Worm (Caenorhabditis elegans) whole organism, early embryonic: ENCODE results near the gene sup-12.

ENCODE experiments used
- B0310.2 ChIP-seq: sonication (generic microtip); optimal IDR thresholded peaks from 2 replicates; lab custom pipeline; 2016; ENCODE audit warnings: mild to moderate bottlenecking, missing genetic modification characterization, missing compliant biosample characterization
- F13C5.2 ChIP-seq: sonication (generic microtip); optimal IDR thresholded peaks from 2 replicates; lab custom pipeline; 2017; ENCODE audit warnings: mild to moderate bottlenecking, missing genetic modification characterization, inconsistent platforms, missing compliant biosample characterization
- aly-1 ChIP-seq: sonication (generic microtip); optimal IDR thresholded peaks from 2 replicates; lab custom pipeline; 2016; ENCODE audit warnings: missing genetic modification characterization, missing compliant biosample characterization
- ama-1 ChIP-seq: fragments of 150-350 bp; optimal IDR thresholded peaks from 2 replicates; lab custom pipeline; 2014
- ceh-13 ChIP-seq: fragments of 200-800 bp; sonication (Bioruptor generic); optimal IDR thresholded peaks from 2 replicates; lab custom pipeline; 2018; ENCODE audit warnings: mild to moderate bottlenecking, missing genetic modification characterization, missing compliant biosample characterization
- ceh-36 ChIP-seq: sonication (generic microtip); optimal IDR thresholded peaks from 2 replicates; lab custom pipeline; 2016; ENCODE audit warnings: missing genetic modification characterization, inconsistent platforms, missing compliant biosample characterization
- ets-7 ChIP-seq: sonication (generic microtip); optimal IDR thresholded peaks from 2 replicates; lab custom pipeline; 2016; ENCODE audit warnings: missing genotype, missing genetic modification characterization, missing compliant biosample characterization
- flt-1 ChIP-seq: fragments of 200-800 bp; sonication (Bioruptor generic); IDR thresholded peaks from 2 replicates; pipeline ENCODE4 v1.3.6; 2022; ENCODE audit warnings: missing genetic modification characterization, missing compliant biosample characterization
- hmbx-1 ChIP-seq: sonication (generic microtip); optimal IDR thresholded peaks from 2 replicates; lab custom pipeline; 2016; ENCODE audit warnings: mild to moderate bottlenecking, missing genetic modification characterization, missing compliant biosample characterization
- hmg-4 ChIP-seq: fragments of 200-800 bp; sonication (Bioruptor generic); optimal IDR thresholded peaks from 2 replicates; lab custom pipeline; 2018; ENCODE audit warnings: mild to moderate bottlenecking, missing genetic modification characterization, missing compliant biosample characterization
- hnd-1 ChIP-seq: sonication (generic microtip); optimal IDR thresholded peaks from 2 replicates; lab custom pipeline; 2016; ENCODE audit warnings: missing genetic modification characterization, missing compliant biosample characterization
- pes-1 ChIP-seq: fragments of 200-800 bp; sonication (Bioruptor generic); IDR thresholded peaks from 2 replicates; pipeline ENCODE4 v1.3.6; 2022; ENCODE audit warnings: missing genetic modification reagents, missing genetic modification characterization, missing compliant biosample characterization
- scrt-1 ChIP-seq: fragments of 200-800 bp; sonication (Bioruptor generic); IDR thresholded peaks from 2 replicates; pipeline ENCODE4 v1.3.6; 2022; ENCODE audit warnings: missing genetic modification characterization, missing compliant biosample characterization
- sea-1 ChIP-seq: fragments of 200-800 bp; sonication (Bioruptor generic); conservative IDR thresholded peaks from 2 replicates; pipeline ENCODE4 v1.3.6; 2022; ENCODE audit warnings: missing genetic modification characterization, missing compliant biosample characterization
- tbx-11 ChIP-seq: fragments of 200-800 bp; sonication (Bioruptor generic); IDR thresholded peaks from 2 replicates; pipeline ENCODE4 v1.3.6; 2022; ENCODE audit warnings: missing genetic modification characterization, missing compliant biosample characterization
- tbx-37 ChIP-seq: fragments of 200-800 bp; sonication (Bioruptor generic); conservative IDR thresholded peaks from 2 replicates; pipeline ENCODE4 v1.3.6; 2022; ENCODE audit warnings: missing genetic modification reagents, missing genetic modification characterization, missing compliant biosample characterization
- tra-4 ChIP-seq: sonication (generic microtip); optimal IDR thresholded peaks from 2 replicates; lab custom pipeline; 2017; ENCODE audit warnings: missing genetic modification characterization, missing compliant biosample characterization

Gene sup-12

DNA sequence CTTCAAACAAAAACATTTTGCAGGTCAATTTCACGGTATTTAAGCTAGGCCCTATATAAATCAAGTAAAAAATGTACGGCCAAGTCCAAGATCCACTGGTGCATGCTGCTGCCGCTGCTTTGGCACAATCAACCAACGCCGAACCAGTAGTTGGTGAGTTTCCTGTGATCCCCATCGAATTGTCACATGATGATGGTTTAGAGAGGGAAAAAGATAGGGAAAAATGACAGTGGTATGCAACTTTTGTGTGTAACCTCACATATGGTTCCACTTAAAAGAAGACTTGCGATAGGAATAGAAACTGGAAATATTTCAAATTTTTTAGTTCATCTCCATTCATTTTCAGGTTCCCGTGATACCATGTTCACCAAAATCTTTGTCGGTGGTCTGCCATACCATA lies at the start of gene sup-12:
Gene sup-12, plus strand, starts transcription at position 17 of the 400 bp plus-strand sequence.
- TF ChIP-seq ama-1 (lab: Kevin White, UChicago) (no peak), ets-7 (tag; lab: Kevin White, UChicago) (no peak), tra-4 (no peak), hmg-4 (GFP tag; lab: Kevin White, UChicago) (no peak), B0310.2 (tag; lab: Kevin White, UChicago) (no peak), hmbx-1 (tag; lab: Kevin White, UChicago) (no peak), F13C5.2 (tag; lab: Kevin White, UChicago) (no peak), flt-1 (GFP tag; lab: Robert Waterston, UW) (no peak), tbx-11 (GFP tag; lab: Robert Waterston, UW) (no peak), pes-1 (no peak), scrt-1 (GFP tag; lab: Robert Waterston, UW) (no peak), ceh-13 (GFP tag; lab: Kevin White, UChicago) (no peak), aly-1 (tag; lab: Kevin White, UChicago) (no peak), sea-1 (no peak), tbx-37 (no peak), hnd-1 (no peak), ceh-36 (tag; lab: Kevin White, UChicago) (no peak)

DNA sequence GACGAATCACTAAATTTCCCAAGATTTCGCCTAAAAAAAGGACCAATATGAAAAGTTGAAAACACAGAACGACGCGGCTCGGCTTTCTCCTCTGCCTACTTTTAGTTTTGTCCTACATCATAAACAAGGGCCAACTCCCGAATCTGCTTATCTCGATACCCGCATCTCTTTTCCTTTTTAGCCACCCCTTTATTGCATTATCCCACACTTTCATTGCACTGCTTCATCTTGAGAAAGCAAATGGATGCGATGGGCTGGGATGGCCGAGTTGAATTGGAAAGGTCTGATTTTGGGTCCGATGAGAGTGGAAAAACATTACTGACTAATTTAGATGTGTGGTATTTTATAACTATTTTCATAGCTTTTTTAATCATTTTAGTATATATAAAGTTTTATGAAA lies 48.7 kb upstream of the sup-12 start:
- TF ChIP-seq pes-1 (no peak), tbx-37 (no peak)

DNA sequence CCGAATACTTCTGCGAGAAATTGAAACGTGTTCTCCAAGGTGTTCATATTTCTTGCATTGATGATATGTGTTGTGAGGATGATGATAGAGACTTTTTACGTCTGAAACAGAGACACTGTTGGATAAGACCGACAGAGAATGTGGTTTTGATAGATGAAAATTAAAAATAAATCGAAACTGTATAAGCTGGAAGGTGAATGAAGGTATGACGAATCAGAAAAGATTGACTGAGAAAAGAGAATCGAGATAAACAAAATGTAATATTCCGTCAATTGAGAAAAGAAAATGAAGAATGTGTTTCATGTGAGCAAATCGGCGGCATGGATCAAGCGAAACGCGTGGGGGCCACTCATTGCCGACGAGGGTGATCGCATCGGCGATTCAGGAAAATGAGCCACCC lies 46.7 kb upstream of the sup-12 start, which contains the start of gene ceh-18:
Gene ceh-18, minus strand, starts transcription at position 101 of the 400 bp plus-strand sequence.
- TF ChIP-seq scrt-1 (GFP tag; lab: Robert Waterston, UW): no peak
- TF ChIP-seq tra-4: no peak
- no peak for TF ChIP-seq hmbx-1 (tag; lab: Kevin White, UChicago)
- TF ChIP-seq ets-7 (tag; lab: Kevin White, UChicago): no peak
- TF ChIP-seq tbx-11 (GFP tag; lab: Robert Waterston, UW): no peak
- TF ChIP-seq B0310.2 (tag; lab: Kevin White, UChicago): no peak
- TF ChIP-seq hnd-1: no peak
- TF ChIP-seq ama-1 (lab: Kevin White, UChicago): no peak
- no peak for TF ChIP-seq sea-1
- no peak for TF ChIP-seq hmg-4 (GFP tag; lab: Kevin White, UChicago)
- TF ChIP-seq tbx-37: no peak
- no peak for TF ChIP-seq F13C5.2 (tag; lab: Kevin White, UChicago)

DNA sequence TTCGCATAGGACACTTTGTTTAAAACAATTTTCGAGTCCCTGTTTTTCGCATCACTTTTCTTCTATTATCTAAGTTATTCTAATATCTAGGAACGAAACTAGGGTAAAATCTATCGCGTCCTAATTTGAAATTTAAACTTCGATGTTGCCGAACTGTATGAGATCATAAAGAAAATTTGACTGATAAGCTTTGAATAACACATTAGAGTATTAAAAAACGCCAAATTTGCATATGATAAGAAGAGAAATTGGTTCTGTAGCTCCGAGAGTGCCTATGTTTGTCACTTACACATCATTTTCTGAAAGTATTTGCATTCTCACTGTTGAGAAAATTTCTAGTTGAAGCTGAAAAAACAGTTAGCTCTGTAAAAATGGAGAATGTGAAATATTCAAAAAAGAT lies 46.0 kb upstream of the sup-12 start:
- no peak for TF ChIP-seq F13C5.2 (tag; lab: Kevin White, UChicago)
- TF ChIP-seq B0310.2 (tag; lab: Kevin White, UChicago): no peak
- no peak for TF ChIP-seq tbx-37
- no peak for TF ChIP-seq pes-1
- no peak for TF ChIP-seq ceh-13 (GFP tag; lab: Kevin White, UChicago)
- no peak for TF ChIP-seq aly-1 (tag; lab: Kevin White, UChicago)
- TF ChIP-seq ceh-36 (tag; lab: Kevin White, UChicago): no peak
- no peak for TF ChIP-seq ets-7 (tag; lab: Kevin White, UChicago)

DNA sequence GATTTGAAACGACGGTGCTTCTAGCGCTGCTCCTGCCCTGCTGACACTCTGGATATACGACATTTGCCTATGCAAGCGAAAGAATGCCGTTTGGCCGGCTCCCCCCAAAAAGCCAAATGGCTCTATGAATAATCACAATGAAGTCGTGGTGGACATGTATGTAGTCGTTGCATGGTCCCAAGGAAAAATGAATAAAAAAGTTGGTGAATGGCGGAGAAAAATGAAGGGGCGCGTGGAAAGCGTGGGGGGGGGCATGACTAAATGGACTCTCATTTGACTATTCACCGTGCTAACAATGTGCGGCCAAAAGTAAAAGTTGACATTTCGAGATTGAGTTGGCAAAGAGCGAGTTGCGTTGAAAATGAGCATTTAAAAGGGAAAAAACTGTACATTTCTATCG lies 44.9 kb upstream of the sup-12 start:
- TF ChIP-seq ets-7 (tag; lab: Kevin White, UChicago): no peak
- TF ChIP-seq scrt-1 (GFP tag; lab: Robert Waterston, UW): no peak
- no peak for TF ChIP-seq ceh-13 (GFP tag; lab: Kevin White, UChicago)
- no peak for TF ChIP-seq ama-1 (lab: Kevin White, UChicago)
- TF ChIP-seq hmbx-1 (tag; lab: Kevin White, UChicago): no peak
- no peak for TF ChIP-seq sea-1

DNA sequence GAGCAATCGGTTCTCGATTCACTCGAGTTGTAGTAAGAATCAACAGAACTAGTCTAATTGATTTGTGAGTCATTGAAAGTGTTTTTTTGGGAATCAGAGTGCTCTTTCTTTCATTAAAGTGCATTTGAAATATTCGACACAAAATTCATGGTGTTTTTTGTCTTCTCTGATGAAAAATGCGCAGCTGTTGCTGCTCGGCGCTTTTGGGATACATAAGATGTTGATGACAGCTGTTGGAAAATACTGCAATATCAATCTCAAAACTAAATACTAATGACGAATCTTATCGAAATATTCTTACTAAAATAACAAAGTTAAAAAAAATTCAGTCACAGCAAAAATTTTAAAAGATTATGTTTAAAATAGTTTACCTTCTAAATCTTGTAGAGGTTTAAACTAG lies 43.1 kb upstream of the sup-12 start:
- TF ChIP-seq tbx-11 (GFP tag; lab: Robert Waterston, UW): no peak
- TF ChIP-seq ceh-13 (GFP tag; lab: Kevin White, UChicago): no peak
- TF ChIP-seq scrt-1 (GFP tag; lab: Robert Waterston, UW): no peak
- TF ChIP-seq B0310.2 (tag; lab: Kevin White, UChicago): no peak
- no peak for TF ChIP-seq flt-1 (GFP tag; lab: Robert Waterston, UW)
- TF ChIP-seq aly-1 (tag; lab: Kevin White, UChicago): no peak
- TF ChIP-seq ceh-36 (tag; lab: Kevin White, UChicago): no peak
- TF ChIP-seq hmbx-1 (tag; lab: Kevin White, UChicago): no peak
- TF ChIP-seq hmg-4 (GFP tag; lab: Kevin White, UChicago): no peak
- no peak for TF ChIP-seq sea-1

DNA sequence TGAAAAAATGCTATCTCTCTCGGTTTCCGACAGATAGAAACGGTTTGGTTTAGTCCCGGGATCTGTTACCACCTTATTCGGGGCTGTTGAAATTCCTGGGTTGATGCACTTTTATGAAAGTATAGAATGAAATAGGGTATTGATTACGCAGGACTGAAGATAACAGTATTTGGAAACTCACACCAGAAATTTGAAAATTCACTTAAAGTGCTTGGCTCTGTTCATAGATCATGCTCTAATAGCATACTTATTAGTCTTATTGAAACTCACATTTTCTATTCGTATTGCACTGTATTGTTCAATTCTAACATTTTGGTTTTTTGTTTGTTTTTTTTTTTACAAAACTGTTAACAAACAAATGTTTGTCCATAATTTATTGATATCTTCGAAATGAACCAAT lies 38.2 kb upstream of the sup-12 start:
- no peak for TF ChIP-seq tbx-37

DNA sequence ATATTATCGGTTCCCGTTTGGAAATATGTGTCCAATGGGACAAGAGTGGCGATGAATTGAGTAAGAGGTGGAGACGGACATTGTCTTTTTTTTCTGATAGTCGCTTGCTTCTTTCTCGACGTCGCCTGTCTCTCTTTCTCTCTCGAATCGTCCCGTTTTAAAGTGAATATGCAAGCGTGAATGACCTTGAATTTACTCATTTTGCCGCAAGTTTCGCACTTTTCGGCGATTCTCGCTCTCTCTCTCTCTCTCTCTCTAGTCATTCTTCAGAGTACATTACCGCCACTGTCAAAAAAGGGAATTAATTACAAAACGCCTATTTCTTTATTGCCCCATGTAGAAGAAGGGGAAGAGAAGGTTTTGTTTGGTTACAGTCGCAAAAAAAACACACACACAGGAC lies 36.6 kb upstream of the sup-12 start:
- TF ChIP-seq B0310.2 (tag; lab: Kevin White, UChicago) (no peak), ets-7 (tag; lab: Kevin White, UChicago) (no peak), tra-4 (no peak), hnd-1 (no peak), aly-1 (tag; lab: Kevin White, UChicago) (no peak), hmbx-1 (tag; lab: Kevin White, UChicago) (no peak), ceh-36 (tag; lab: Kevin White, UChicago) (no peak), hmg-4 (GFP tag; lab: Kevin White, UChicago) (no peak)
